Worm (Caenorhabditis elegans) whole organism, early embryonic: ENCODE data around the gene E02C12.11.

Experiments used
- B0310.2 ChIP-seq: sonication (generic microtip); optimal IDR thresholded peaks from 2 replicates; lab custom pipeline; 2016; ENCODE audit warnings: mild to moderate bottlenecking, missing genetic modification characterization, missing compliant biosample characterization
- F13C5.2 ChIP-seq: sonication (generic microtip); optimal IDR thresholded peaks from 2 replicates; lab custom pipeline; 2017; ENCODE audit warnings: mild to moderate bottlenecking, missing genetic modification characterization, inconsistent platforms, missing compliant biosample characterization
- aly-1 ChIP-seq: sonication (generic microtip); optimal IDR thresholded peaks from 2 replicates; lab custom pipeline; 2016; ENCODE audit warnings: missing genetic modification characterization, missing compliant biosample characterization
- ama-1 ChIP-seq: fragments of 150-350 bp; optimal IDR thresholded peaks from 2 replicates; lab custom pipeline; 2014
- ceh-13 ChIP-seq: fragments of 200-800 bp; sonication (Bioruptor generic); optimal IDR thresholded peaks from 2 replicates; lab custom pipeline; 2018; ENCODE audit warnings: mild to moderate bottlenecking, missing genetic modification characterization, missing compliant biosample characterization
- ceh-36 ChIP-seq: sonication (generic microtip); optimal IDR thresholded peaks from 2 replicates; lab custom pipeline; 2016; ENCODE audit warnings: missing genetic modification characterization, inconsistent platforms, missing compliant biosample characterization
- ets-7 ChIP-seq: sonication (generic microtip); optimal IDR thresholded peaks from 2 replicates; lab custom pipeline; 2016; ENCODE audit warnings: missing genotype, missing genetic modification characterization, missing compliant biosample characterization
- flt-1 ChIP-seq: fragments of 200-800 bp; sonication (Bioruptor generic); IDR thresholded peaks from 2 replicates; pipeline ENCODE4 v1.3.6; 2022; ENCODE audit warnings: missing genetic modification characterization, missing compliant biosample characterization
- hmbx-1 ChIP-seq: sonication (generic microtip); optimal IDR thresholded peaks from 2 replicates; lab custom pipeline; 2016; ENCODE audit warnings: mild to moderate bottlenecking, missing genetic modification characterization, missing compliant biosample characterization
- hmg-4 ChIP-seq: fragments of 200-800 bp; sonication (Bioruptor generic); optimal IDR thresholded peaks from 2 replicates; lab custom pipeline; 2018; ENCODE audit warnings: mild to moderate bottlenecking, missing genetic modification characterization, missing compliant biosample characterization
- hnd-1 ChIP-seq: sonication (generic microtip); optimal IDR thresholded peaks from 2 replicates; lab custom pipeline; 2016; ENCODE audit warnings: missing genetic modification characterization, missing compliant biosample characterization
- pes-1 ChIP-seq: fragments of 200-800 bp; sonication (Bioruptor generic); IDR thresholded peaks from 2 replicates; pipeline ENCODE4 v1.3.6; 2022; ENCODE audit warnings: missing genetic modification reagents, missing genetic modification characterization, missing compliant biosample characterization
- scrt-1 ChIP-seq: fragments of 200-800 bp; sonication (Bioruptor generic); IDR thresholded peaks from 2 replicates; pipeline ENCODE4 v1.3.6; 2022; ENCODE audit warnings: missing genetic modification characterization, missing compliant biosample characterization
- sea-1 ChIP-seq: fragments of 200-800 bp; sonication (Bioruptor generic); conservative IDR thresholded peaks from 2 replicates; pipeline ENCODE4 v1.3.6; 2022; ENCODE audit warnings: missing genetic modification characterization, missing compliant biosample characterization
- tbx-11 ChIP-seq: fragments of 200-800 bp; sonication (Bioruptor generic); IDR thresholded peaks from 2 replicates; pipeline ENCODE4 v1.3.6; 2022; ENCODE audit warnings: missing genetic modification characterization, missing compliant biosample characterization
- tbx-37 ChIP-seq: fragments of 200-800 bp; sonication (Bioruptor generic); conservative IDR thresholded peaks from 2 replicates; pipeline ENCODE4 v1.3.6; 2022; ENCODE audit warnings: missing genetic modification reagents, missing genetic modification characterization, missing compliant biosample characterization
- tra-4 ChIP-seq: sonication (generic microtip); optimal IDR thresholded peaks from 2 replicates; lab custom pipeline; 2017; ENCODE audit warnings: missing genetic modification characterization, missing compliant biosample characterization

Gene E02C12.11

DNA sequence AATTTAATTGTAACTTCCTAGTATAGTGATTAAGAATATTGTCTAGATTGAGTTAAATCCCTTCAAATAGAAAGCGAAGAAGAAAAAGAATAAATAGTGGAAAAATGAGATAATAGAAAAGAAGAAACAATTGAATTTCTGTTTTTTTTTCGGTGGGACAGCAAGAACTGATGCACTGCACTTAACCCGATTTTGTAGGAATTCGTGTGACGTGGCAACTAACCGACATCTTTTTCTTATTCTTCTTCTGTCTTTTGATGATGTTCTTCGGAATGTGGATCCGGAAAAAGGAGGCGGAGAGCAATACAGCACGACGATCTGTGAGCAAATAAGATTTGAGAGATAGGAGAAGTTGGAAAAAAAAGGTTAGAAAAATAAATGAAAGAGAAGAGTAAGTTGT lies 29.2 kb upstream of the E02C12.11 start:
- no peak for TF ChIP-seq ets-7 (tag; lab: Kevin White, UChicago)
- TF ChIP-seq ama-1 (lab: Kevin White, UChicago), result no peak
- no peak for TF ChIP-seq hmg-4 (GFP tag; lab: Kevin White, UChicago)
- TF ChIP-seq aly-1 (tag; lab: Kevin White, UChicago), result no peak

ce11 chrV:9406890-9407289 lies 27.2 kb upstream of the E02C12.11 start:
- no peak for TF ChIP-seq aly-1 (tag; lab: Kevin White, UChicago)
- TF ChIP-seq pes-1, result no peak
- no peak for TF ChIP-seq tbx-37
- TF ChIP-seq B0310.2 (tag; lab: Kevin White, UChicago), result no peak
- TF ChIP-seq ceh-13 (GFP tag; lab: Kevin White, UChicago), result no peak
- no peak for TF ChIP-seq ceh-36 (tag; lab: Kevin White, UChicago)
- no peak for TF ChIP-seq tbx-11 (GFP tag; lab: Robert Waterston, UW)

DNA sequence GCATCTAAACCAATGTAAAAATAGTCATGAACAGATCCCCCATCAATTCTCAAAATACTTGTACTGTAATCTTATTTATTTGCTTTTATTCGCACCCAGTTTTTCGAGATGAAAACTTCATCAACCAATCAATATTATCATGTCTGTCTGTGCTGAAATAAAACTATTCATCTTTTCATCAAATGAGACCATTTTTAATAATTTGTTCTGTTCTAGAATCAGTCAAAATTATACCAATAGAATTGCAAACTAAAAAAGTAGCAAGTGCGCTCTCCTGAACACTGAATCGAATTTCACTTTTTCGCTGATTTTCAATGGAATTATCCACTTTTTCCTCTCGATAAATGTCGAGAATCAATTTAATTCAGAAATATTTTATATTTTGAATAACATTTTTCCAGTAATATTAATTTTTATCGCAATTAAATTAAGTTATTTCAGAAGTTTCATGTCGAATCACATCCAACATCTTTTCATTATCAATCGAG lies 20.2 kb upstream of the E02C12.11 start, which contains the start of gene trpp-4:
trpp-4 (plus strand) TSS at position 442 of the 488 bp plus-strand sequence.
- TF ChIP-seq sea-1 (GFP tag; lab: Robert Waterston, UW), result no peak
- no peak for TF ChIP-seq hnd-1
- TF ChIP-seq ets-7 (tag; lab: Kevin White, UChicago), result no peak
- TF ChIP-seq ceh-13 (GFP tag; lab: Kevin White, UChicago), result no peak
- no peak for TF ChIP-seq ama-1 (lab: Kevin White, UChicago)
- no peak for TF ChIP-seq aly-1 (tag; lab: Kevin White, UChicago)
- no peak for TF ChIP-seq hmg-4 (GFP tag; lab: Kevin White, UChicago)
- TF ChIP-seq F13C5.2, result no peak
- no peak for TF ChIP-seq pes-1
- TF ChIP-seq tbx-11 (GFP tag; lab: Robert Waterston, UW), result no peak
- no peak for TF ChIP-seq scrt-1 (GFP tag; lab: Robert Waterston, UW)
- TF ChIP-seq flt-1 (GFP tag; lab: Robert Waterston, UW), result no peak
- TF ChIP-seq ceh-36 (tag; lab: Kevin White, UChicago), result no peak

- TF ChIP-seq F13C5.2 (no peak), sea-1 (GFP tag; lab: Robert Waterston, UW) (no peak), pes-1 (no peak), aly-1 (tag; lab: Kevin White, UChicago) (no peak), ets-7 (tag; lab: Kevin White, UChicago) (no peak), ceh-13 (GFP tag; lab: Kevin White, UChicago) (no peak), hmbx-1 (no peak), ama-1 (lab: Kevin White, UChicago) (no peak), hnd-1 (no peak), flt-1 (GFP tag; lab: Robert Waterston, UW) (no peak), scrt-1 (GFP tag; lab: Robert Waterston, UW) (no peak), tbx-11 (GFP tag; lab: Robert Waterston, UW) (no peak), hmg-4 (GFP tag; lab: Kevin White, UChicago) (no peak), tbx-37 (no peak), tra-4 (tag; lab: Kevin White, UChicago) (no peak), B0310.2 (tag; lab: Kevin White, UChicago) (no peak), ceh-36 (tag; lab: Kevin White, UChicago) (no peak)
Measured at ce11 chrV:9394938-9395639, 15.4 kb upstream of the E02C12.11 start.

- no peak for TF ChIP-seq scrt-1 (GFP tag; lab: Robert Waterston, UW)
- TF ChIP-seq tra-4 (tag; lab: Kevin White, UChicago), result no peak
- no peak for TF ChIP-seq hnd-1
- no peak for TF ChIP-seq hmg-4 (GFP tag; lab: Kevin White, UChicago)
- TF ChIP-seq ceh-13 (GFP tag; lab: Kevin White, UChicago), result no peak
- TF ChIP-seq hmbx-1, result no peak
- TF ChIP-seq ets-7 (tag; lab: Kevin White, UChicago), result no peak
- no peak for TF ChIP-seq ama-1 (lab: Kevin White, UChicago)
- no peak for TF ChIP-seq aly-1 (tag; lab: Kevin White, UChicago)
- no peak for TF ChIP-seq pes-1
Measured at ce11 chrV:9391959-9392358, 12.3 kb upstream of the E02C12.11 start.

ce11 chrV:9386143-9386542 lies 6.4 kb upstream of the E02C12.11 start, which contains the start of gene hum-2:
TSS of gene hum-2 (plus strand) at chrV:9386175.
- TF ChIP-seq pes-1 (no peak), sea-1 (GFP tag; lab: Robert Waterston, UW) (no peak), tbx-11 (GFP tag; lab: Robert Waterston, UW) (no peak), hnd-1 (no peak), scrt-1 (GFP tag; lab: Robert Waterston, UW) (no peak), tbx-37 (no peak), ets-7 (tag; lab: Kevin White, UChicago) (no peak), ceh-36 (tag; lab: Kevin White, UChicago) (no peak), hmbx-1 (no peak), flt-1 (GFP tag; lab: Robert Waterston, UW) (no peak), F13C5.2 (no peak), B0310.2 (tag; lab: Kevin White, UChicago) (no peak), hmg-4 (GFP tag; lab: Kevin White, UChicago) (no peak), ceh-13 (GFP tag; lab: Kevin White, UChicago) (no peak), aly-1 (tag; lab: Kevin White, UChicago) (no peak), ama-1 (lab: Kevin White, UChicago) (no peak), tra-4 (tag; lab: Kevin White, UChicago) (no peak)

- TF ChIP-seq sea-1 (GFP tag; lab: Robert Waterston, UW) (no peak), flt-1 (GFP tag; lab: Robert Waterston, UW) (no peak), ceh-36 (tag; lab: Kevin White, UChicago) (no peak), aly-1 (tag; lab: Kevin White, UChicago) (no peak), B0310.2 (tag; lab: Kevin White, UChicago) (no peak), scrt-1 (GFP tag; lab: Robert Waterston, UW) (no peak), hmg-4 (GFP tag; lab: Kevin White, UChicago) (no peak), pes-1 (no peak), ets-7 (tag; lab: Kevin White, UChicago) (no peak), tbx-11 (GFP tag; lab: Robert Waterston, UW) (no peak)
Measured at ce11 chrV:9384949-9385348, 5.2 kb upstream of the E02C12.11 start.
